Fruit fly (Drosophila melanogaster) S2 (cell line): ENCODE results near the gene moi.
A peak's percentile ranks its signal among the peaks of the same experiment; 100 is the strongest.

Experiments used
- CG8478 ChIP-seq: fragments of >200 bp; optimal IDR thresholded peaks from 2 replicates; lab custom pipeline; 2018
- CTCF ChIP-seq, 2 experiments: fragments of >200 bp; optimal IDR thresholded peaks; 2 replicates each; lab custom pipeline; 2018

moi gene

DNA sequence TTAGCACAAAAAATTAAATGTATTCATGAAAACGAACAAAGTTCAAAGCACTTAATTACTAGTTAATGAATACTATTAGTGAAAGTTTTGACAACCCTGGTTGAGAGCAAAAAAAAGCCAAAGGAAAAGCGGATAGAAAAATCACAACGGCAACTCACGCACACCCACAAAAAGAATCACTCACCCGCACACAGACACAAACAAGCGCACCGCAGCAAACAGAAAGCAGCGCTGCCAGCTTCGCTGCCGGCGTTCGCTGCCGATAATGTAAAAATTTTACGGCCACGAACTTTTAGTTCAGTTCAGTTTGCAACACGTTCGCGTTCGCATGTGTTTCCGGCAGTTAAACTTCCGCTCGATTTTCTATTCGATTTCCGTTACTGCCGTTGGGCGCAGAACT lies 12.2 kb downstream of the moi start, which contains the start of gene CG18599:
Gene CG18599 (plus strand): TSS at position 301 of the 400 bp plus-strand sequence.
- TF ChIP-seq CG8478 (lab: Kevin White, UChicago), result no peak
- no peak for TF ChIP-seq CTCF (optimal IDR thresholded peaks at IDR 0.05; lab: Kevin White, UChicago)

DNA sequence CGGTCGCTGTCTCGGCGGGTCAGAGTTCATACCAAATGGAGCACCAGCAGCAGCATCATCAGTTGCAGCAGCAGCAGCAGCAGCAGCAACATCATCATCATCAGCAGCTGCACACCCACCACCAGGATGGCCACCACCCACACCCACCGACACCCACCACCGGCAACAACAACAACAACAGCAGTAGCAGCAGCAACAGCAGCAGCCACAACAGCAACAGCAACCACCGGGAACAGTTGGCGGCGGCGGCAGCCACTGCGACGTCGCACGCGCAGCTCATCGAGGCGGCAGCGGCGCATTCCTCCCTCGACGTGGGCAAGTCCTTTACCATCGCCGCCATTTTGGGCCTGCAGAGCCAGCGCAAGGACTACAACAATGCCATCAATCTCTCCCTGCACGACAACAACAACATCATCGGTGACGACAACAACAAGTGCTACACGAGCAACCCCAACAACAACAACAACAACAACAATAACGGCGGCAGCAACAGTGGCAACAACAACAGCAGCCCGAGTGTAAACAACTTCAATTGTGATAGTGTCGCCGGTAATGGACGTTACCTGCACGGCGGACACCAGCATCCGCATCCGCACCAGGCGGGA lies 14.5 kb downstream of the moi start:
- TF ChIP-seq CTCF (optimal IDR thresholded peaks at IDR 0.05; lab: Kevin White, UChicago), result no peak

- no peak for TF ChIP-seq CG8478 (lab: Kevin White, UChicago)
- no peak for TF ChIP-seq CTCF (optimal IDR thresholded peaks at IDR 0.05; lab: Kevin White, UChicago)
These were observed 19.2 kb downstream of the moi start, which contains the start of the genes Vps39 and eIF1A for dm6 chr3R:18274328-18275098. TSS of gene Vps39 (minus strand) at chr3R:18274446. TSS of gene eIF1A (plus strand) at chr3R:18274665.

dm6 chr3R:18275113-18275782 lies 19.9 kb downstream of the moi start:
- TF ChIP-seq CG8478 (lab: Kevin White, UChicago) (no peak), CTCF (optimal IDR thresholded peaks at IDR 0.05; lab: Kevin White, UChicago) (no peak)

DNA sequence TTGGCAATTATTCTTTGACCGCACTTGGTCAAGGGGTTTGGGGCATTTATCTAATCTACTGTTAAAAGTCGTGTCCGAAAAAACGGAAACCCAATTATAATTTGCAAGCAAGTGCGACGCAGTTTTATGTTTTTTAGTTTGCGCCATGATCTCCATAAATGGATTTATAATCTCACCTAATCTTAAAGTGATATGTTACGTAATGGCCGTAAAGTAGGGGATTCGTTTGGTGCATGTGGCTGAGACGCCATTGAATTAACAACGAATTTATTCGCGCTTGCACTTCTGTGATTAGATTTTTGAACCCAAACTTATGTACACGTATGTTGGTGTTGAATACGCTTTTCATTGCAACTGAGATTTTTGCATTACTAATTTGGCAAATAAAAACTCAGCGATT lies 21.4 kb downstream of the moi start:
- TF ChIP-seq CTCF (optimal IDR thresholded peaks at IDR 0.05; lab: Kevin White, UChicago), result no peak
- TF ChIP-seq CG8478 (lab: Kevin White, UChicago), result no peak

- TF ChIP-seq CG8478 (lab: Kevin White, UChicago) (no peak), CTCF (optimal IDR thresholded peaks at IDR 0.05; lab: Kevin White, UChicago) (no peak)
These were observed 22.1 kb downstream of the moi start for dm6 chr3R:18277406-18277805.

dm6 chr3R:18279494-18279893 lies 24.2 kb downstream of the moi start, which contains the start of gene CG7142:
TSS of gene CG7142 (minus strand) at chr3R:18279522.
- TF ChIP-seq CTCF (optimal IDR thresholded peaks at IDR 0.05; lab: Kevin White, UChicago), result no peak
- no peak for TF ChIP-seq CG8478 (lab: Kevin White, UChicago)

- TF ChIP-seq CG8478 (lab: Kevin White, UChicago), result no peak
- no peak for TF ChIP-seq CTCF (optimal IDR thresholded peaks at IDR 0.05; lab: Kevin White, UChicago)
These were observed 24.8 kb downstream of the moi start for dm6 chr3R:18280133-18280532.

- TF ChIP-seq CG8478 (lab: Kevin White, UChicago), result no peak
- TF ChIP-seq CTCF (optimal IDR thresholded peaks at IDR 0.05; lab: Kevin White, UChicago), result no peak
These were observed 25.6 kb downstream of the moi start for dm6 chr3R:18280866-18281473.

DNA sequence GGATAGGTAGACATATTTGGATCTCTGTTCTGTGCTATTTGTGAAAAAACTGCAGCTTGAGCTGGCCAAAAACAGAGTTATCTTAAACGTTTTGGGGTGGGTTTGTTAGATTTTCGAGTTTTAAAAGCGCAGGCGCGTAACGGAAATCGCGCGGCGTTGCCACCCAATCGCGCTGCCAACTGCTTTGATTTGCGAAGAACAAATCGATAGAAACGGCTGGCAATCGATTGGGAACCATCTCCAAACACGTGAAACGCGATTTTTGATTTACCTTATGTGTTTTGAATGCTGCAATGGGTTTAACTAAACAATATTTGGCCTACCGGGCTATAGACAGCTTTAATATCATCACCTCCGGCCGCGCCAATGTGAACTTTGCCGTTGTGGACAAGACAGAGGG lies 28.1 kb downstream of the moi start, which contains the start of the genes CG14312 and CG8064:
Gene CG14312 (minus strand): TSS at position 88 of the 400 bp plus-strand sequence.
Gene CG8064 (plus strand): TSS at position 220 of the 400 bp plus-strand sequence.
- TF ChIP-seq CG8478 (lab: Kevin White, UChicago), result no peak
- TF ChIP-seq CTCF (optimal IDR thresholded peaks at IDR 0.05; lab: Kevin White, UChicago), result peak; percentile 42

dm6 chr3R:18288677-18289076 lies 33.3 kb downstream of the moi start, which contains the start of gene CG7131:
TSS of gene CG7131 (minus strand) at chr3R:18288777.
- TF ChIP-seq CTCF (optimal IDR thresholded peaks at IDR 0.05; lab: Kevin White, UChicago) (no peak), CG8478 (lab: Kevin White, UChicago) (no peak)

DNA sequence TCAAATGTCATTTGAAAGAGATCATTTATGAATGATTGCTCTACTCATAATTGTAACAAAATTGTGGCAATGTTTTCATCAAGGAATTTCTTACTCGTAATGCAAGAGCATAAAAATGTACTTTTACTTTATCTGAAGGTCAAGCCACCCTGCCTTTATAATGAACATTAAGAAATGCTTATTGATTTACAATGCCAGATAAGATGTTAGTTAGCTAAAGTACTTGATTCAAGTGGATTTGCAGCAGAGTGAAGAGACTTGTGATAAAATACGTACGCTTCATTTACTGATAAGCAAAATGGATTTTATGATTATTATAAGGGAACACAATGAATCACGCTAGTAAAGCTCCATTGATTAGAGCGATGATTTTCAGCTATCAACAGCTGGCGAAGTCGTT lies 36.5 kb downstream of the moi start:
- TF ChIP-seq CTCF (optimal IDR thresholded peaks at IDR 0.05; lab: Kevin White, UChicago) (no peak), CG8478 (lab: Kevin White, UChicago) (no peak)

DNA sequence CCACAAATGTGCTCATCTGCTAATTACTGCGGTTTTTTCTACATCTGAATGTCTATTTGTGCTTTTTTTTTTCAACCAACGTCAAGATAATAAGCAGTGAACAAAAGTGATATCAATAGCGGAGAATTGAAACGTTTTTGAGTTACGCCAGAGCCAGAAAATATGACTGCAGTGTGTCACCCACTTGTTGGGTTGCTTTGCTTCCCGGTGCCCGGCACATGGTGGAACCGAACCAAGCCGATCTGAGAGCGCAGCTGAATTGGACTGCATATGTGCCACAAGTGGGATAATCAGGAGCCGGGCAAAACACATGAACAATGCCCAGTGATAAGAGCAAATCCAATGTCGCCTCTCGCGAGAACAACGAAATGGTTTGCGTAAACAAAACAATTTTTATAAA lies 37.0 kb downstream of the moi start:
- TF ChIP-seq CTCF (optimal IDR thresholded peaks at IDR 0.05; lab: Kevin White, UChicago), result no peak
- TF ChIP-seq CG8478 (lab: Kevin White, UChicago), result no peak

dm6 chr3R:18294488-18294887 lies 39.2 kb downstream of the moi start:
- TF ChIP-seq CTCF (optimal IDR thresholded peaks at IDR 0.05; lab: Kevin White, UChicago) (no peak), CG8478 (lab: Kevin White, UChicago) (no peak)
